Worm (Caenorhabditis elegans): ENCODE measurements around the gene nhr-3.

Gene nhr-3

DNA sequence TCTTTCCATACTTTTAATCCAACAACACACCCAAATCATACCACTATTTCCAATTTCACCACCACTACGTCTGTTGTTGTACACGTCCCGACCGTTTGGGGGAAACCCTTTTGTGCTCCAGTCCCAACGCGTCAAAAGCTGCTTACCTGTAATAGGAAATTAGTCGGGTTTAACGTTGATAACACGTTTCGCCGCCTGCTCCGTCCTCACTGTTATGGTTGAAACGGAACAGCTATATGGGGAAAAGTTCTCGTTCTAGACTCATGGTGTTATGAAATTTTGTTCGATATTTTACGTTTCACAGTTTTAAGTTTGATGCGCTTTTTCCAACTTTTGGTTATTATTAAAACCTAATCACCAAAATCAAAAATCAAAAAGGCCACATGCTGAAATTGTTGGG lies 22.4 kb upstream of the nhr-3 start:
- TF ChIP-seq swsn-7 (tag; optimal IDR thresholded peaks at IDR 0.05) = no peak
- peak; percentile 37 for TF ChIP-seq elt-2 (tag; optimal IDR thresholded peaks at IDR 0.05)

DNA sequence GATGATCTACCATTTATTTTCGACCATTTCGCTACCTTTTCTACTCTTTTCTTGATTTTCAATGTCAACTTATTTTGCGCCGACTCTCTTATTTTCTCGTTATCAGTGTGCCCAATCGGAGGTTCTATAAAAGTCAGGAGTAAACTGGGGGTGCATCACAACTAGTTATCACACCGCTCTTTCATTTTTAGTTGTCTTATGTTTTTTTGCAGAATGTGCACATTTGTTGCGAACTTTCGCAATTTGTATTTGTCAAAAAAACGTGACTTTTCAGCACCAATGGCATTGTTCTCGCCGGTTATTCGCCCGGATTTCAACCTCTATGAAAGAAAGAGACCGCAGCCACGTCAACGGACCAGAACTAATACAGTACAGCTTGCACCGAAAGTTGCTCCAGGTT lies 20.7 kb upstream of the nhr-3 start:
- TF ChIP-seq C04F5.9 (tag; optimal IDR thresholded peaks at IDR 0.05) (no peak), unc-86 (tag; optimal IDR thresholded peaks at IDR 0.05) (no peak), elt-2 (tag; optimal IDR thresholded peaks at IDR 0.05) (peak; percentile 52), mep-1 (tag; optimal IDR thresholded peaks at IDR 0.05) (no peak), lir-3 (tag; optimal IDR thresholded peaks at IDR 0.05; ENCODE audit: poor library complexity) (no peak), nhr-19 (GFP tag; conservative IDR thresholded peaks at IDR 0.05) (no peak), efl-1 (optimal IDR thresholded peaks at IDR 0.05) (no peak), efl-1 (GFP tag; optimal IDR thresholded peaks at IDR 0.05 in 1 of 2) (peak in 1 of 2 experiments; percentile 51), grh-1 (GFP tag; IDR thresholded peaks at IDR 0.05) (no peak), ets-5 (GFP tag; IDR thresholded peaks at IDR 0.05) (no peak), fkh-10 (GFP tag; optimal IDR thresholded peaks at IDR 0.05) (no peak), sptf-1 (tag; optimal IDR thresholded peaks at IDR 0.05) (no peak), zip-4 (GFP tag; optimal IDR thresholded peaks at IDR 0.05) (no peak)

DNA sequence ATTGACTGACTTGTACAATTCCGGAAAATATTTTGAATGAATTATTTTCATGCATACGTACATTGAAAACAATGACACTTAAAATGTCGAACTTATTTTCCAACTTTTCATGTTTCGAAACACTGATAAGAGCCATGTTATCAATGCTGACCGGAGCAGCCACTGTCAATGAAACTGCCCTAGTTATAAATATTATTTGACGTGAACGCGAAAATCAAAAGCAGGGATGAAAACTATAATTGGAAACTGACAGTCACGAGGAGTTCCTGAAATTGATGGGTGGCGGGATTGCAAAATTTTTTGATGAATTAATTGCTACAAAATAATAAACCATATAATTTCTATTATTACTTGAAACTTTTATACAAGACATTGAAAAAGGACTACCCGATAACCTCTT lies 18.8 kb upstream of the nhr-3 start:
- TF ChIP-seq elt-2 (tag; optimal IDR thresholded peaks at IDR 0.05) (peak; percentile 47), alr-1 (tag; optimal IDR thresholded peaks at IDR 0.05; ENCODE audit: borderline replicate concordance) (no peak)

DNA sequence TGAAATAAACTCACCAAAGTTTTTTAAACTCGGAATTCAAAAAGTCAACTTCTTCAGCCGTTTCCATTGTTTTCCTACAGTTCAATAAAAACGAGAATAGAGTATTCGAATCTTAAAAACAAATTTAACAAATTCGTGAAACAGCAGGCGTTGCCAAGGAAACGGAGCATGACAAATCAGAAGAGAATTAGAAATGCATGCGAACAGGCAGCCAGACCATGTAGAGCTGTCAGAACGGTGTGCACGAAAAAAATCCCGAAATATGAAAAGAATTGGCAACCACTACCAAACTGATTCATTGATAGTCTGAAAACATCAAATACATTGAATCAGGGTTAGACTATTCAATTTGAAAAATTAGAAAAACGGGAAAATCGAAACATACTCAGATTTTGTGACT lies 16.3 kb upstream of the nhr-3 start, which contains the start of gene fbxa-81:
Gene fbxa-81, minus strand, starts transcription at position 101 of the 400 bp plus-strand sequence.
- TF ChIP-seq hlh-17 (GFP tag; optimal IDR thresholded peaks at IDR 0.05; ENCODE audit: borderline replicate concordance) (no peak), efl-1 (optimal IDR thresholded peaks at IDR 0.05) (no peak), efl-1 (GFP tag; optimal IDR thresholded peaks at IDR 0.05 in 1 of 2) (no peak), mdl-1 (tag; optimal IDR thresholded peaks at IDR 0.05) (no peak), lin-39 (tag; optimal IDR thresholded peaks at IDR 0.05) (no peak), sptf-1 (tag; optimal IDR thresholded peaks at IDR 0.05) (no peak), alr-1 (tag; optimal IDR thresholded peaks at IDR 0.05; ENCODE audit: borderline replicate concordance) (no peak)

DNA sequence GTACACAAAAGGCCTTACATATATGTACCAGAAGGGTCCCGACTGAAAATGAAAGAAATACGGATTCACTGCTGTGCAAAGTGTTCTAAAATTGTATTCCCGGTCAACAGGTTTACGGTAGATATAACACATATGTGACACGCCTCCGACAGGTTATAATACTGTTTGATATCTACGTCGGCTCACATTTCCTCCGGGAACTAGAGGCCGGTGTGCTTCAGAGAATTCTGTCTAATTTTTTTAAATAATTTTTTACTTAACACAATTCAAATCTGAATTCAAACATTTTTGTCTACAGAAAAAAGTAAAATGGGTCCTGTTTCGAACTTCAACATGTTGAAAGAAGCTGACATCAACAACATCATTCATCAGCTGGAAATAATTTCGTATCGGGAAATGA lies 15.1 kb upstream of the nhr-3 start, which contains the start of gene T24C2.3:
Gene T24C2.3, plus strand, starts transcription at position 301 of the 400 bp plus-strand sequence.
- TF ChIP-seq nhr-85 (tag) (no peak), nhr-71 (tag; optimal IDR thresholded peaks at IDR 0.05) (no peak), nhr-237 (tag; optimal IDR thresholded peaks at IDR 0.05) (no peak), nhr-28 (tag; optimal IDR thresholded peaks at IDR 0.05) (no peak), mdl-1 (tag; optimal IDR thresholded peaks at IDR 0.05) (no peak), sox-4 (tag; optimal IDR thresholded peaks at IDR 0.05) (no peak), vab-15 (tag; optimal IDR thresholded peaks at IDR 0.05) (no peak), hlh-4 (tag; optimal IDR thresholded peaks at IDR 0.05) (no peak)

DNA sequence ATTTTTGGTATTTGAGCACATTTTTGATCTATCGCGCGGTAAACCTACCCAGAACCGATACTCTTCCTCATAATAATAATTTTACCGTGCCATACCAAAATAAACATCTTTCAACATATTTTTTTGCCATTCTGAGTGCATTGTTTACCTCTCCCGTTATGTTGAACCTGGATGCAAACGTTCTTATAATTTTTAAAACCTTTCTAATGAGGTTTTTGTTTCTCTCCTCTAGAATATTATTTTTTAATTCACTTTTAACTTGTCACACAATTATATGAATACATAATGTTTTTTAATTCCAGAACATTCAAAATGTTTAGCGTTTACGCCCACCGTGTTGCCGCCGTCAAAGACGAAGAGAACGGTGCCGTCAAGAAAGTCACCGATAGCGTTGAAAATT lies 12.8 kb upstream of the nhr-3 start, which contains the start of gene enri-2:
Gene enri-2, plus strand, starts transcription at position 301 of the 400 bp plus-strand sequence.
- TF ChIP-seq nhr-19 (GFP tag; conservative IDR thresholded peaks at IDR 0.05) (no peak), lin-14 (GFP tag; optimal IDR thresholded peaks at IDR 0.05) (no peak), aha-1 (tag; optimal IDR thresholded peaks at IDR 0.05) (no peak), pqm-1 (tag; optimal IDR thresholded peaks at IDR 0.05) (no peak), dsc-1 (tag; optimal IDR thresholded peaks at IDR 0.05) (no peak)

DNA sequence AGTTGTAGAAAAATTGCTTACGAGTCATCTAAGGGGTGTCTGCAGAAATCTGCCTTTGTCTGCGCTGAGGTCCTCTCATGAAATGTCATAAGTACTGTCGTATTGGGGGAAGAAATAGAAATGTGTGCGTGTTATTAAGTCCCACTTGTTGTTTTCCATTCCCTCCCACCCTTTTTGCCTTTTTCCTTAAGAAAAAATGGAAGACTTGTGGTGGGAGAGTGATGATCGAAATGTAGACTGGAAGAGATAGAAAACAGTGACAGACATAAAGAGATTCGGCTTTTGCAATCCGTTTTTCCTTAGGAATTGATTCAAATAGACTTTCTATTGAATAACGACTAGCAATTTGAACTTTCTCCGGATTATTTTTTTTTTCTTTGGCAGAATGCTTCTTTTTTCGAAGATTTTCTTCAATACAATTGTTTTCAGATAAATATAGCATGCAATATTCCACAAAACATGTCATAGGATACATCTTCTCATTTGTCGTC lies 8.6 kb upstream of the nhr-3 start, which contains the start of gene ram-5:
Gene ram-5, plus strand, starts transcription at position 441 of the 491 bp plus-strand sequence.
- TF ChIP-seq tbx-2 (tag; optimal IDR thresholded peaks at IDR 0.05) = no peak
- TF ChIP-seq nhr-85 (tag) = peak; percentile 61
